Fruit fly (Drosophila melanogaster) whole organism: ENCODE results near the gene lectin-37Da.

Source experiments
- CG8478 ChIP-seq: fragments of >200 bp; optimal IDR thresholded peaks from 2 replicates; lab custom pipeline; 2018; ENCODE audit warnings: inconsistent platforms
- Dll ChIP-seq: fragments of >200 bp; optimal IDR thresholded peaks from 2 replicates; lab custom pipeline; 2017
- EcR ChIP-seq, 2 experiments: fragments of >200 bp; optimal IDR thresholded peaks; 2 replicates each; lab custom pipeline; 2017; ENCODE audit warnings: missing biosample characterization in 2 of 2, missing genetic modification characterization in 2 of 2, missing genetic modification reagents in 2 of 2
- pan ChIP-seq: fragments of >200 bp; optimal IDR thresholded peaks from 2 replicates; lab custom pipeline; 2017
- psq ChIP-seq: fragments of >200 bp; optimal IDR thresholded peaks from 2 replicates; lab custom pipeline; 2017
- usp ChIP-seq: fragments of >200 bp; optimal IDR thresholded peaks from 2 replicates; lab custom pipeline; 2017; ENCODE audit warnings: missing biosample characterization, missing genetic modification characterization, mixed read lengths

Gene lectin-37Da

dm6 chr2L:19418017-19418416, at the start of gene lectin-37Da:
TSS of gene lectin-37Da (plus strand) at chr2L:19418317.
- no peak for TF ChIP-seq pan
- no peak for TF ChIP-seq psq
- no peak for TF ChIP-seq Dll (lab: Kevin White, UChicago)

- TF ChIP-seq Dll (lab: Kevin White, UChicago) (no peak), usp (GFP tag; lab: Kevin White, UChicago) (no peak), EcR (GFP tag; optimal IDR thresholded peaks at IDR 0.05; lab: Kevin White, UChicago) (no peak), psq (no peak), CG8478 (lab: Kevin White, UChicago) (no peak), pan (no peak)
These were observed 48.1 kb upstream of the lectin-37Da start, which contains the start of gene CG17349 for dm6 chr2L:19370046-19370445. TSS of gene CG17349 (plus strand) at chr2L:19370445.

- TF ChIP-seq Dll (lab: Kevin White, UChicago) (no peak), pan (no peak), psq (no peak), CG8478 (lab: Kevin White, UChicago) (no peak), EcR (GFP tag; optimal IDR thresholded peaks at IDR 0.05; lab: Kevin White, UChicago) (no peak), usp (GFP tag; lab: Kevin White, UChicago) (no peak)
These were observed 44.3 kb upstream of the lectin-37Da start for dm6 chr2L:19373809-19374208.

dm6 chr2L:19376145-19376544, 42.0 kb upstream of the lectin-37Da start:
- no peak for TF ChIP-seq usp (GFP tag; lab: Kevin White, UChicago)
- no peak for TF ChIP-seq pan
- TF ChIP-seq Dll (lab: Kevin White, UChicago): no peak
- no peak for TF ChIP-seq CG8478 (lab: Kevin White, UChicago)
- no peak for TF ChIP-seq psq
- TF ChIP-seq EcR (GFP tag; optimal IDR thresholded peaks at IDR 0.05; lab: Kevin White, UChicago): no peak

- TF ChIP-seq usp (GFP tag; lab: Kevin White, UChicago) (no peak), psq (no peak), pan (no peak), Dll (lab: Kevin White, UChicago) (no peak), CG8478 (lab: Kevin White, UChicago) (no peak)
These were observed 40.7 kb upstream of the lectin-37Da start for dm6 chr2L:19377129-19378083.

dm6 chr2L:19378620-19379019, 39.5 kb upstream of the lectin-37Da start:
- TF ChIP-seq usp (GFP tag; lab: Kevin White, UChicago) (no peak), CG8478 (lab: Kevin White, UChicago) (no peak), EcR (GFP tag; optimal IDR thresholded peaks at IDR 0.05; lab: Kevin White, UChicago) (no peak), Dll (lab: Kevin White, UChicago) (no peak), psq (no peak), pan (no peak)

- TF ChIP-seq EcR (GFP tag; optimal IDR thresholded peaks at IDR 0.05; lab: Kevin White, UChicago): no peak
- TF ChIP-seq CG8478 (lab: Kevin White, UChicago): no peak
- TF ChIP-seq usp (GFP tag; lab: Kevin White, UChicago): no peak
- TF ChIP-seq Dll (lab: Kevin White, UChicago): no peak
- TF ChIP-seq pan: no peak
These were observed 37.5 kb upstream of the lectin-37Da start, which contains the start of gene CG17350 for dm6 chr2L:19380630-19381029. TSS of gene CG17350 (plus strand) at chr2L:19380930.

dm6 chr2L:19382353-19382752, 35.8 kb upstream of the lectin-37Da start:
- no peak for TF ChIP-seq psq
- no peak for TF ChIP-seq pan
- no peak for TF ChIP-seq Dll (lab: Kevin White, UChicago)
- TF ChIP-seq EcR (GFP tag; optimal IDR thresholded peaks at IDR 0.05; lab: Kevin White, UChicago): no peak
- TF ChIP-seq usp (GFP tag; lab: Kevin White, UChicago): no peak
- TF ChIP-seq CG8478 (lab: Kevin White, UChicago): no peak

dm6 chr2L:19386106-19386715, 31.9 kb upstream of the lectin-37Da start, which contains the start of gene fon:
TSS of gene fon (minus strand) at chr2L:19386205.
- TF ChIP-seq Dll (lab: Kevin White, UChicago): no peak
- no peak for TF ChIP-seq usp (GFP tag; lab: Kevin White, UChicago)
- TF ChIP-seq CG8478 (lab: Kevin White, UChicago): no peak
- TF ChIP-seq EcR (GFP tag; optimal IDR thresholded peaks at IDR 0.05; lab: Kevin White, UChicago): no peak
- TF ChIP-seq pan: no peak
- no peak for TF ChIP-seq psq

dm6 chr2L:19388966-19389365, 29.2 kb upstream of the lectin-37Da start:
- TF ChIP-seq usp (GFP tag; lab: Kevin White, UChicago): no peak
- TF ChIP-seq psq: no peak
- no peak for TF ChIP-seq Dll (lab: Kevin White, UChicago)
- no peak for TF ChIP-seq EcR (GFP tag; optimal IDR thresholded peaks at IDR 0.05; lab: Kevin White, UChicago)
- no peak for TF ChIP-seq pan
- TF ChIP-seq CG8478 (lab: Kevin White, UChicago): no peak

- TF ChIP-seq usp (GFP tag; lab: Kevin White, UChicago) (no peak), psq (no peak), EcR (GFP tag; optimal IDR thresholded peaks at IDR 0.05; lab: Kevin White, UChicago) (no peak), Dll (lab: Kevin White, UChicago) (no peak), pan (no peak), CG8478 (lab: Kevin White, UChicago) (no peak)
These were observed 28.4 kb upstream of the lectin-37Da start, which contains the start of gene CG17549 for dm6 chr2L:19389749-19390148. TSS of gene CG17549 (minus strand) at chr2L:19390075.
